Fruit fly (Drosophila melanogaster): ENCODE data around the gene Csl4.

dm6 chr2L:11170549-11170948 is 47.2 kb upstream of the Csl4 start:
- no peak for TF ChIP-seq psq (GFP tag; optimal IDR thresholded peaks at IDR 0.05)
- no peak for TF ChIP-seq fru (GFP tag; optimal IDR thresholded peaks at IDR 0.05)
- no peak for TF ChIP-seq Abd-B (GFP tag; optimal IDR thresholded peaks at IDR 0.05)
- no peak for TF ChIP-seq h (GFP tag; optimal IDR thresholded peaks at IDR 0.05)
- TF ChIP-seq Dif (GFP tag; optimal IDR thresholded peaks at IDR 0.05; ENCODE audit: partially characterized antibody) = no peak
- TF ChIP-seq Sp1 (GFP tag; optimal IDR thresholded peaks at IDR 0.05) = no peak
- TF ChIP-seq pan (optimal IDR thresholded peaks at IDR 0.05) = no peak
- TF ChIP-seq tai (GFP tag; optimal IDR thresholded peaks at IDR 0.05) = no peak
- TF ChIP-seq dl (GFP tag; optimal IDR thresholded peaks at IDR 0.05; ENCODE audit: insufficient read depth in 1 of 2, partially characterized antibody in 2 of 2) = no peak
- TF ChIP-seq CG32264 (GFP tag; optimal IDR thresholded peaks at IDR 0.05) = no peak
- no peak for TF ChIP-seq Hr78 (GFP tag; optimal IDR thresholded peaks at IDR 0.05)
- no peak for TF ChIP-seq OdsH (GFP tag; optimal IDR thresholded peaks at IDR 0.05)
- no peak for TF ChIP-seq usp (GFP tag; optimal IDR thresholded peaks at IDR 0.05)
